Fruit fly (Drosophila melanogaster): ENCODE data around the gene CG43844.

Gene CG43844

dm6 chr3R:21862137-21862850 is 27.0 kb upstream of the CG43844 start (continued):
- TF ChIP-seq dsx (GFP tag; optimal IDR thresholded peaks at IDR 0.05; ENCODE audit: poor library complexity, severe bottlenecking) (no peak), Lpt (GFP tag; optimal IDR thresholded peaks at IDR 0.05) (peak; percentile 88), Gug (GFP tag; IDR thresholded peaks at IDR 0.05) (peak; percentile 84), CG6792 (GFP tag; optimal IDR thresholded peaks at IDR 0.05) (peak; percentile 50), fkh (GFP tag; optimal IDR thresholded peaks at IDR 0.05) (no peak), eg (GFP tag; IDR thresholded peaks at IDR 0.05) (peak; percentile 96), CG34406 (GFP tag; optimal IDR thresholded peaks at IDR 0.05) (peak; percentile 13), Hr38 (GFP tag; optimal IDR thresholded peaks at IDR 0.05) (no peak), acj6 (GFP tag; optimal IDR thresholded peaks at IDR 0.05) (peak; percentile 43), fd59A (GFP tag; optimal IDR thresholded peaks at IDR 0.05) (no peak), Eip75B (GFP tag; optimal IDR thresholded peaks at IDR 0.05) (peak; percentile 63), CG11762 (GFP tag; optimal IDR thresholded peaks at IDR 0.05; ENCODE audit: insufficient read depth) (peak; percentile 46), Smox (GFP tag; optimal IDR thresholded peaks at IDR 0.05) (peak; percentile 13), CG8119 (GFP tag; IDR thresholded peaks at IDR 0.05) (peak; percentile 96), CG8632 (GFP tag; optimal IDR thresholded peaks at IDR 0.05) (peak; percentile 32), CG16779 (tag; optimal IDR thresholded peaks at IDR 0.05) (peak; percentile 61), Met (GFP tag; optimal IDR thresholded peaks at IDR 0.05) (peak; percentile 29), CG3919 (GFP tag; optimal IDR thresholded peaks at IDR 0.05) (peak; percentile 51)

- peak; percentile 57 for TF ChIP-seq Eip78C (GFP tag)
- no peak for TF ChIP-seq CG9139 (GFP tag; optimal IDR thresholded peaks at IDR 0.05)
These were observed 26.5 kb upstream of the CG43844 start for dm6 chr3R:21862868-21863267.

- TF ChIP-seq svp (GFP tag), result peak; percentile 53
- no peak for TF ChIP-seq CG6854 (GFP tag; optimal IDR thresholded peaks at IDR 0.05)
- TF ChIP-seq cyc (GFP tag; optimal IDR thresholded peaks at IDR 0.05), result no peak
- TF ChIP-seq dac (GFP tag; optimal IDR thresholded peaks at IDR 0.05), result no peak
- peak; percentile 15 for TF ChIP-seq CG32006 (GFP tag; optimal IDR thresholded peaks at IDR 0.05)
- TF ChIP-seq CG31627 (GFP tag; optimal IDR thresholded peaks at IDR 0.05), result no peak
- TF ChIP-seq Sox14 (GFP tag; optimal IDR thresholded peaks at IDR 0.05), result no peak
- TF ChIP-seq lz (GFP tag; optimal IDR thresholded peaks at IDR 0.05), result no peak
- TF ChIP-seq achi (GFP tag; optimal IDR thresholded peaks at IDR 0.05), result no peak
- TF ChIP-seq CG8119 (GFP tag; IDR thresholded peaks at IDR 0.05), result 0 out of 3 replicates have a peak, but pooled peaks have one; percentile 38
- no peak for TF ChIP-seq CG8319 (GFP tag; optimal IDR thresholded peaks at IDR 0.05)
- TF ChIP-seq Lpt (GFP tag; optimal IDR thresholded peaks at IDR 0.05), result no peak
These were observed 25.4 kb upstream of the CG43844 start for dm6 chr3R:21863817-21864384.

- TF ChIP-seq CG8119 (GFP tag; IDR thresholded peaks at IDR 0.05) (no peak), CG6854 (GFP tag; optimal IDR thresholded peaks at IDR 0.05) (no peak), CG1621 (tag; optimal IDR thresholded peaks at IDR 0.05) (no peak), CG3919 (GFP tag; optimal IDR thresholded peaks at IDR 0.05) (no peak), CG3032 (tag; optimal IDR thresholded peaks at IDR 0.05) (no peak), esn (GFP tag; optimal IDR thresholded peaks at IDR 0.05) (no peak), CG6276 (GFP tag; optimal IDR thresholded peaks at IDR 0.05) (no peak), CG7368 (GFP tag; optimal IDR thresholded peaks at IDR 0.05) (no peak), CG34406 (GFP tag; optimal IDR thresholded peaks at IDR 0.05) (no peak), svp (GFP tag) (no peak), topi (GFP tag; optimal IDR thresholded peaks at IDR 0.05) (no peak), CG11762 (GFP tag; optimal IDR thresholded peaks at IDR 0.05; ENCODE audit: insufficient read depth) (no peak), CG6808 (GFP tag; optimal IDR thresholded peaks at IDR 0.05) (no peak), dac (GFP tag; optimal IDR thresholded peaks at IDR 0.05) (no peak), CG8632 (GFP tag; optimal IDR thresholded peaks at IDR 0.05) (no peak), pdm3 (GFP tag; optimal IDR thresholded peaks at IDR 0.05) (no peak), lz (GFP tag; optimal IDR thresholded peaks at IDR 0.05) (no peak), acj6 (GFP tag; optimal IDR thresholded peaks at IDR 0.05) (no peak), Hr4 (GFP tag; optimal IDR thresholded peaks at IDR 0.05) (no peak)
These were observed 24.9 kb upstream of the CG43844 start for dm6 chr3R:21864484-21864883.

Data from whole organism, prepupa.